Fruit fly (Drosophila melanogaster) S2 (cell line): ENCODE results near the gene CG11504.

Experiments used
- CG8478 ChIP-seq: fragments of >200 bp; optimal IDR thresholded peaks from 2 replicates; lab custom pipeline; 2018
- CTCF ChIP-seq, 2 experiments: fragments of >200 bp; optimal IDR thresholded peaks; 2 replicates each; lab custom pipeline; 2018

DNA sequence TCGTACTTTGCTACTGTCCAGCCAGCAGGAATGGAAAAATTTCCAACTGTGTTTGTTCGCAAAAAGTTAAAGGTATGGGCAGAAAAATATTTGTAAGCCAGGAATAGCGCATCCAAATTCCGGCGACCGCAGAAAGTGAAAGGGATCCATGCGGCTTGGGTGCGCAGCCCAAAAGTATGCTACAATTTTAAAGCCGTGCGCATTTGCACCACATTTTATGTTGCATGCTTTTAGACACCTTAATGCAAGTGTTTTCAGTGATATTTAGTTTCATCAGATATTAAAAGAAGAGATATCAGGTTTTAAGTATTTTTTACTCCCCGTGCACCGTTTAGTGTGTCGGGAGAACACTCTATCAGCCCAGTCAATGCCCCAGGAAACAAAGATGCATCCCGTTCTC is 34.6 kb upstream of the CG11504 start:
- TF ChIP-seq CTCF (optimal IDR thresholded peaks at IDR 0.05; lab: Kevin White, UChicago), result no peak
- no peak for TF ChIP-seq CG8478 (lab: Kevin White, UChicago)
